1 fruit fly cellular context compared by ENCODE assay signal in the genomic region with DNA sequence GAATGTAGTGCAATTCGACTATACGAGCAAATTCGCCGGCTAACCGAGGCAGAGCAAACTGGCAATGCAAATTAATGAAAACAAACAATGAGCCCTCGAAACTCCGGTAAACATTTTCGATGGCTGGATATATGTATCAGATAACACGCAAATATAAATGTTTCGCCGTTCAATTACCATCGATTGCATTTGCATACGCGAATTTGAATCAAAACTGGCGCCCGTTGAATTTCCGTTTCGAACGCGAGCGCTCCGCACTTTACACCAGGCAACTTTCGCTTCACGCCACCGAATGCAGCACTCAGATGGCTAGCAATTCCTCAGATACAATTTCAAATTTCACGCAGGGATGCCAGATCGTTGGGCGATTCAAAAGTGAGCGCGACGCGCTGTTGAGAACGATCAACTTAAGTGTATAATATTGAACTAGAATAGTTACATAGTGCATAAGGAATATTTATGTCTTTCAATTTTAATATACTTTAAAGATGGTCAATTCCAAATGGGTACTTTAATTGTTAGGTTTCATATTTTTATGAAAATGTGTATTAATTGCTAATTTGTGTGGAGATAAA.
TF ChIP-seq lines count a peak whose summit lies in the region.

if (minus strand) TSS at position 294 of the 575 bp plus-strand sequence.

TF ChIP-seq in whole organism, embryonic, 481 proteins besides CTCF, POLR2A, EP300 and RAD21 (continued from another document):
- TF ChIP-seq kni (GFP tag; optimal IDR thresholded peaks at IDR 0.05; lab: Kevin White, UChicago): no peak
- TF ChIP-seq trem (tag; optimal IDR thresholded peaks at IDR 0.05; lab: Kevin White, UChicago): no peak
- no peak for TF ChIP-seq scrt (GFP tag; optimal IDR thresholded peaks at IDR 0.05; lab: Kevin White, UChicago)
- no peak for TF ChIP-seq Taf1 (GFP tag; IDR thresholded peaks at IDR 0.05; lab: Robert Waterston, UW)
- TF ChIP-seq CG13894 (tag; optimal IDR thresholded peaks at IDR 0.05; lab: Kevin White, UChicago): no peak
- peak; percentile 7 for TF ChIP-seq Blimp-1 (GFP tag; optimal IDR thresholded peaks at IDR 0.05; lab: Kevin White, UChicago)
- no peak for TF ChIP-seq Gsc (GFP tag; IDR thresholded peaks at IDR 0.05; lab: Robert Waterston, UW)
- TF ChIP-seq danr (GFP tag; IDR thresholded peaks at IDR 0.05; lab: Robert Waterston, UW): no peak
- TF ChIP-seq Adf1 (GFP tag; IDR thresholded peaks at IDR 0.05; lab: Robert Waterston, UW): no peak
- TF ChIP-seq CG6689 (GFP tag; IDR thresholded peaks at IDR 0.05; lab: Robert Waterston, UW): no peak
- no peak for TF ChIP-seq zen2 (GFP tag; IDR thresholded peaks at IDR 0.05; lab: Robert Waterston, UW; ENCODE audit: partially characterized antibody)
- no peak for TF ChIP-seq CG14710 (tag; optimal IDR thresholded peaks at IDR 0.05; lab: Kevin White, UChicago)
- TF ChIP-seq tgo (GFP tag; IDR thresholded peaks at IDR 0.05; lab: Robert Waterston, UW): no peak
- TF ChIP-seq rib (GFP tag; IDR thresholded peaks at IDR 0.05; lab: Robert Waterston, UW): peak; percentile 48; the same call in 1 of the 2 replicates
- TF ChIP-seq chm (GFP tag; IDR thresholded peaks at IDR 0.05; lab: Robert Waterston, UW): peak; percentile 60
- no peak for TF ChIP-seq unc-4 (GFP tag; IDR thresholded peaks at IDR 0.05; lab: Robert Waterston, UW; ENCODE audit: partially characterized antibody)
- no peak for TF ChIP-seq gsb (GFP tag; IDR thresholded peaks at IDR 0.05; lab: Robert Waterston, UW)
- peak; percentile 45; the same call in 1 of the 2 replicates for TF ChIP-seq vvl (GFP tag; IDR thresholded peaks at IDR 0.05; lab: Robert Waterston, UW)
- no peak for TF ChIP-seq schlank (tag; optimal IDR thresholded peaks at IDR 0.05; lab: Kevin White, UChicago)
- no peak for TF ChIP-seq CG4424 (GFP tag; optimal IDR thresholded peaks at IDR 0.05; lab: Kevin White, UChicago)
- TF ChIP-seq E2f2 (GFP tag; IDR thresholded peaks at IDR 0.05; lab: Robert Waterston, UW): peak; percentile 87
- TF ChIP-seq CG8359 (GFP tag; optimal IDR thresholded peaks at IDR 0.05; lab: Kevin White, UChicago; ENCODE audit: borderline replicate concordance): no peak
- no peak for TF ChIP-seq hkb (optimal IDR thresholded peaks at IDR 0.05; lab: Kevin White, UChicago)
- TF ChIP-seq hkb (GFP tag; IDR thresholded peaks at IDR 0.05; lab: Robert Waterston, UW): 0 out of 2 replicates have a peak, but pooled peaks have one; percentile 20
- TF ChIP-seq CG5953 (GFP tag; IDR thresholded peaks at IDR 0.05; lab: Robert Waterston, UW): no peak
- TF ChIP-seq CG7556 (GFP tag; optimal IDR thresholded peaks at IDR 0.05; lab: Kevin White, UChicago): no peak
- TF ChIP-seq Spps (tag; optimal IDR thresholded peaks at IDR 0.05; lab: Kevin White, UChicago): no peak
- no peak for TF ChIP-seq Drgx (GFP tag; IDR thresholded peaks at IDR 0.05; lab: Robert Waterston, UW)
- TF ChIP-seq zfh1 (GFP tag; IDR thresholded peaks at IDR 0.05; lab: Robert Waterston, UW): no peak
- no peak for TF ChIP-seq CG4282 (GFP tag; optimal IDR thresholded peaks at IDR 0.05; lab: Kevin White, UChicago)
- TF ChIP-seq chinmo (GFP tag; IDR thresholded peaks at IDR 0.05; lab: Robert Waterston, UW; ENCODE audit: partially characterized antibody): 0 out of 4 replicates have a peak, but pooled peaks have one; percentile 56
- no peak for TF ChIP-seq C15 (GFP tag; IDR thresholded peaks at IDR 0.05; lab: Robert Waterston, UW)
- no peak for TF ChIP-seq CG6654 (GFP tag; optimal IDR thresholded peaks at IDR 0.05; lab: Kevin White, UChicago)
- TF ChIP-seq ttk (GFP tag; IDR thresholded peaks at IDR 0.05; lab: Robert Waterston, UW): no peak
- no peak for TF ChIP-seq CG7745 (tag; optimal IDR thresholded peaks at IDR 0.05; lab: Kevin White, UChicago)
- no peak for TF ChIP-seq sima (GFP tag; optimal IDR thresholded peaks at IDR 0.05; lab: Kevin White, UChicago)
- no peak for TF ChIP-seq CG10366 (GFP tag; IDR thresholded peaks at IDR 0.05; lab: Robert Waterston, UW)
- TF ChIP-seq grn (GFP tag; optimal IDR thresholded peaks at IDR 0.05; lab: Kevin White, UChicago): no peak
- TF ChIP-seq Deaf1 (tag; optimal IDR thresholded peaks at IDR 0.05; lab: Kevin White, UChicago): no peak
- no peak for TF ChIP-seq CG4360 (GFP tag; IDR thresholded peaks at IDR 0.05; lab: Robert Waterston, UW)
- no peak for TF ChIP-seq dati (GFP tag; IDR thresholded peaks at IDR 0.05; lab: Robert Waterston, UW)
- TF ChIP-seq Bteb2 (GFP tag; optimal IDR thresholded peaks at IDR 0.05; lab: Kevin White, UChicago): no peak
- TF ChIP-seq Rx (GFP tag; IDR thresholded peaks at IDR 0.05; lab: Robert Waterston, UW): no peak
- peak; percentile 75 for TF ChIP-seq Med (GFP tag; lab: Kevin White, UChicago)
- TF ChIP-seq CG8765 (GFP tag; IDR thresholded peaks at IDR 0.05; lab: Robert Waterston, UW): no peak
- TF ChIP-seq Chrac-16 (GFP tag; optimal IDR thresholded peaks at IDR 0.05; lab: Kevin White, UChicago): no peak
- peak; percentile 81 for TF ChIP-seq Dp (GFP tag; optimal IDR thresholded peaks at IDR 0.05; lab: Kevin White, UChicago)
- TF ChIP-seq CG10267 (tag; optimal IDR thresholded peaks at IDR 0.05; lab: Kevin White, UChicago): no peak
- no peak for TF ChIP-seq twi (tag; optimal IDR thresholded peaks at IDR 0.05; lab: Kevin White, UChicago)
- no peak for TF ChIP-seq klu (GFP tag; IDR thresholded peaks at IDR 0.05; lab: Robert Waterston, UW)
- TF ChIP-seq CG8290 (GFP tag; optimal IDR thresholded peaks at IDR 0.05; lab: Kevin White, UChicago): no peak
- TF ChIP-seq CG8290 (tag; optimal IDR thresholded peaks at IDR 0.05; lab: Kevin White, UChicago): peak in 1 of 2 experiments; percentile 25
- no peak for TF ChIP-seq CG3847 (GFP tag; IDR thresholded peaks at IDR 0.05; lab: Robert Waterston, UW)
- no peak for TF ChIP-seq CG2129 (GFP tag; IDR thresholded peaks at IDR 0.05; lab: Robert Waterston, UW; ENCODE audit: partially characterized antibody)
- no peak for TF ChIP-seq ssp (GFP tag; IDR thresholded peaks at IDR 0.05; lab: Robert Waterston, UW)
- no peak for TF ChIP-seq CG10654 (GFP tag; optimal IDR thresholded peaks at IDR 0.05; lab: Kevin White, UChicago)
- TF ChIP-seq en (GFP tag; optimal IDR thresholded peaks at IDR 0.05; lab: Kevin White, UChicago): no peak
- no peak for TF ChIP-seq knrl (GFP tag; IDR thresholded peaks at IDR 0.05; lab: Robert Waterston, UW; ENCODE audit: partially characterized antibody)
- TF ChIP-seq CG9437 (GFP tag; optimal IDR thresholded peaks at IDR 0.05; lab: Kevin White, UChicago): no peak
- no peak for TF ChIP-seq ab (GFP tag; optimal IDR thresholded peaks at IDR 0.05; lab: Kevin White, UChicago)
- no peak for TF ChIP-seq CHES-1-like (GFP tag; optimal IDR thresholded peaks at IDR 0.05; lab: Kevin White, UChicago)
- peak; percentile 59 for TF ChIP-seq Jarid2 (GFP tag; optimal IDR thresholded peaks at IDR 0.05; lab: Kevin White, UChicago)
- no peak for TF ChIP-seq CG4328 (GFP tag; optimal IDR thresholded peaks at IDR 0.05; lab: Kevin White, UChicago)
- no peak for TF ChIP-seq CG2712 (tag; optimal IDR thresholded peaks at IDR 0.05; lab: Kevin White, UChicago)
- TF ChIP-seq pnt (GFP tag; optimal IDR thresholded peaks at IDR 0.05; lab: Kevin White, UChicago): no peak
- no peak for TF ChIP-seq lilli (GFP tag; optimal IDR thresholded peaks at IDR 0.05; lab: Kevin White, UChicago)
- TF ChIP-seq CG2199 (GFP tag; IDR thresholded peaks at IDR 0.05; lab: Robert Waterston, UW): 0 out of 3 replicates have a peak, but pooled peaks have one; percentile 8
- no peak for TF ChIP-seq Sry-β (GFP tag; optimal IDR thresholded peaks at IDR 0.05; lab: Kevin White, UChicago)
- TF ChIP-seq CG6813 (GFP tag; optimal IDR thresholded peaks at IDR 0.05; lab: Kevin White, UChicago): no peak
- no peak for TF ChIP-seq Neu2 (GFP tag; optimal IDR thresholded peaks at IDR 0.05; lab: Kevin White, UChicago; ENCODE audit: borderline replicate concordance)
- TF ChIP-seq CG2875 (GFP tag; optimal IDR thresholded peaks at IDR 0.05; lab: Kevin White, UChicago): no peak
- no peak for TF ChIP-seq CG13296 (GFP tag; optimal IDR thresholded peaks at IDR 0.05; lab: Kevin White, UChicago)
- no peak for TF ChIP-seq bigmax (GFP tag; optimal IDR thresholded peaks at IDR 0.05; lab: Kevin White, UChicago)
- TF ChIP-seq Abd-B (GFP tag; optimal IDR thresholded peaks at IDR 0.05; lab: Kevin White, UChicago): no peak
- no peak for TF ChIP-seq sens-2 (GFP tag; IDR thresholded peaks at IDR 0.05; lab: Robert Waterston, UW)
- TF ChIP-seq CG14441 (GFP tag; IDR thresholded peaks at IDR 0.05; lab: Robert Waterston, UW): no peak
- TF ChIP-seq CG11723 (GFP tag; optimal IDR thresholded peaks at IDR 0.05; lab: Kevin White, UChicago): no peak
- TF ChIP-seq tll (GFP tag; optimal IDR thresholded peaks at IDR 0.05; lab: Kevin White, UChicago): no peak
- no peak for TF ChIP-seq CG8478 (optimal IDR thresholded peaks at IDR 0.05; lab: Kevin White, UChicago)
- 0 out of 2 replicates have a peak, but pooled peaks have one; percentile 50 for TF ChIP-seq tna (GFP tag; IDR thresholded peaks at IDR 0.05; lab: Robert Waterston, UW; ENCODE audit: partially characterized antibody)
- TF ChIP-seq CG7987 (GFP tag; optimal IDR thresholded peaks at IDR 0.05; lab: Kevin White, UChicago): no peak
- no peak for TF ChIP-seq h (optimal IDR thresholded peaks at IDR 0.05; lab: Kevin White, UChicago)
- no peak for TF ChIP-seq CG11560 (tag; IDR thresholded peaks at IDR 0.05; lab: Robert Waterston, UW)
- TF ChIP-seq corto (GFP tag; optimal IDR thresholded peaks at IDR 0.05; lab: Kevin White, UChicago): no peak
- no peak for TF ChIP-seq pros (GFP tag; optimal IDR thresholded peaks at IDR 0.05; lab: Kevin White, UChicago)
- TF ChIP-seq ATbp (GFP tag; optimal IDR thresholded peaks at IDR 0.05; lab: Kevin White, UChicago): no peak
- TF ChIP-seq CG6272 (GFP tag; IDR thresholded peaks at IDR 0.05; lab: Robert Waterston, UW): no peak
- no peak for TF ChIP-seq Nf-YB (GFP tag; optimal IDR thresholded peaks at IDR 0.05; lab: Kevin White, UChicago)
- TF ChIP-seq CG15269 (tag; optimal IDR thresholded peaks at IDR 0.05; lab: Kevin White, UChicago): no peak
- peak; percentile 39 for TF ChIP-seq Myb (GFP tag; optimal IDR thresholded peaks at IDR 0.05; lab: Kevin White, UChicago)
- TF ChIP-seq Poxn (GFP tag; IDR thresholded peaks at IDR 0.05; lab: Robert Waterston, UW): no peak
- 0 out of 2 replicates have a peak, but pooled peaks have one; percentile 25 for TF ChIP-seq CG42726 (GFP tag; IDR thresholded peaks at IDR 0.05; lab: Robert Waterston, UW; ENCODE audit: partially characterized antibody)
- TF ChIP-seq Dref (GFP tag; IDR thresholded peaks at IDR 0.05; lab: Robert Waterston, UW): no peak
- no peak for TF ChIP-seq Xbp1 (GFP tag; optimal IDR thresholded peaks at IDR 0.05; lab: Kevin White, UChicago)
- no peak for TF ChIP-seq da (GFP tag; optimal IDR thresholded peaks at IDR 0.05; lab: Kevin White, UChicago)
- no peak for TF ChIP-seq jumu (GFP tag; optimal IDR thresholded peaks at IDR 0.05; lab: Kevin White, UChicago)
